Worm (Caenorhabditis elegans): Measurements from ENCODE around the gene hut-1.

hut-1 gene

ce11 chrIII:12728149-12728548 lies 16.8 kb downstream of the hut-1 start:
- no peak for TF ChIP-seq hpl-2 (GFP tag; optimal IDR thresholded peaks at IDR 0.05)
- peak; percentile 14 for TF ChIP-seq ceh-63 (GFP tag; optimal IDR thresholded peaks at IDR 0.05)
- peak; percentile 86 for TF ChIP-seq alr-1 (tag; optimal IDR thresholded peaks at IDR 0.05; ENCODE audit: borderline replicate concordance)

ce11 chrIII:12738935-12739334 lies 27.6 kb downstream of the hut-1 start:
- no peak for TF ChIP-seq alr-1 (tag; optimal IDR thresholded peaks at IDR 0.05; ENCODE audit: borderline replicate concordance)
- TF ChIP-seq tbx-2 (tag; optimal IDR thresholded peaks at IDR 0.05), result no peak
- no peak for TF ChIP-seq sptf-1 (tag; optimal IDR thresholded peaks at IDR 0.05)
- no peak for TF ChIP-seq nhr-76 (tag; optimal IDR thresholded peaks at IDR 0.05)
- no peak for TF ChIP-seq snpc-4 (tag; optimal IDR thresholded peaks at IDR 0.05)
- TF ChIP-seq mep-1 (tag; optimal IDR thresholded peaks at IDR 0.05), result no peak
- TF ChIP-seq dpl-1 (GFP tag; optimal IDR thresholded peaks at IDR 0.05), result peak; percentile 19 to 58 (median 55)
- peak in 1 of 2 experiments; percentile 69 for TF ChIP-seq efl-1 (optimal IDR thresholded peaks at IDR 0.05)
- TF ChIP-seq efl-1 (GFP tag; optimal IDR thresholded peaks at IDR 0.05 in 1 of 2), result peak; percentile 72 to 96
- no peak for TF ChIP-seq xbp-1 (tag; optimal IDR thresholded peaks at IDR 0.05)
- TF ChIP-seq nhr-47 (tag; optimal IDR thresholded peaks at IDR 0.05), result no peak
- TF ChIP-seq grh-1 (GFP tag; IDR thresholded peaks at IDR 0.05), result no peak
- TF ChIP-seq hlh-4 (tag; optimal IDR thresholded peaks at IDR 0.05), result no peak
- no peak for TF ChIP-seq lin-14 (GFP tag; optimal IDR thresholded peaks at IDR 0.05)
- TF ChIP-seq pax-3 (tag; optimal IDR thresholded peaks at IDR 0.05), result no peak
- no peak for TF ChIP-seq unc-62 (GFP tag; optimal IDR thresholded peaks at IDR 0.05)
- TF ChIP-seq nhr-237 (tag; optimal IDR thresholded peaks at IDR 0.05), result no peak
- TF ChIP-seq nhr-77 (tag; optimal IDR thresholded peaks at IDR 0.05), result no peak
- no peak for TF ChIP-seq sox-4 (tag; optimal IDR thresholded peaks at IDR 0.05)
- TF ChIP-seq lin-15B (tag; optimal IDR thresholded peaks at IDR 0.05), result no peak
- no peak for TF ChIP-seq C04F5.9 (tag; optimal IDR thresholded peaks at IDR 0.05)
- peak in 1 of 2 experiments; percentile 81 for TF ChIP-seq lin-35 (GFP tag; optimal IDR thresholded peaks at IDR 0.05)
- no peak for TF ChIP-seq zag-1 (tag; optimal IDR thresholded peaks at IDR 0.05)
- no peak for TF ChIP-seq pqm-1 (tag; optimal IDR thresholded peaks at IDR 0.05)
- peak; percentile 8 for TF ChIP-seq aly-2 (tag; optimal IDR thresholded peaks at IDR 0.05)
- no peak for TF ChIP-seq rnt-1 (tag; optimal IDR thresholded peaks at IDR 0.05)
- no peak for TF ChIP-seq fos-1 (tag; optimal IDR thresholded peaks at IDR 0.05)
- TF ChIP-seq hlh-17 (GFP tag; optimal IDR thresholded peaks at IDR 0.05; ENCODE audit: borderline replicate concordance), result no peak
- no peak for TF ChIP-seq ceh-63 (GFP tag; optimal IDR thresholded peaks at IDR 0.05)
- TF ChIP-seq lin-39 (tag; optimal IDR thresholded peaks at IDR 0.05), result no peak
- no peak for TF ChIP-seq elt-3 (tag; optimal IDR thresholded peaks at IDR 0.05)

- no peak for TF ChIP-seq ceh-63 (GFP tag; optimal IDR thresholded peaks at IDR 0.05)
- no peak for TF ChIP-seq unc-30 (tag; optimal IDR thresholded peaks at IDR 0.05)
- TF ChIP-seq isw-1 (GFP tag; IDR thresholded peaks at IDR 0.05), result no peak
- no peak for TF ChIP-seq mep-1 (tag; optimal IDR thresholded peaks at IDR 0.05)
Measured at ce11 chrIII:12740313-12740712, 29.0 kb downstream of the hut-1 start.

- TF ChIP-seq aly-2 (tag; optimal IDR thresholded peaks at IDR 0.05) (no peak), zip-4 (GFP tag; optimal IDR thresholded peaks at IDR 0.05) (no peak), F16B12.6 (tag; optimal IDR thresholded peaks at IDR 0.05) (no peak), swsn-7 (tag; optimal IDR thresholded peaks at IDR 0.05) (no peak), nhr-237 (tag; optimal IDR thresholded peaks at IDR 0.05) (no peak), efl-1 (optimal IDR thresholded peaks at IDR 0.05) (no peak), efl-1 (GFP tag; optimal IDR thresholded peaks at IDR 0.05 in 1 of 2) (peak in 1 of 2 experiments; percentile 43)
Measured at ce11 chrIII:12743515-12743914, 32.2 kb downstream of the hut-1 start.
